Fruit fly (Drosophila melanogaster): ENCODE measurements around the gene Nmt.

dm6 chr3L:8157079-8157478 is 21.1 kb downstream of the Nmt start:
- TF ChIP-seq psq (optimal IDR thresholded peaks at IDR 0.05): no peak
- TF ChIP-seq Myc (optimal IDR thresholded peaks at IDR 0.05): no peak

All from Kc167 (cell line).